Worm (Caenorhabditis elegans): ENCODE data around the gene C02B4.3.

The C02B4.3 gene

DNA sequence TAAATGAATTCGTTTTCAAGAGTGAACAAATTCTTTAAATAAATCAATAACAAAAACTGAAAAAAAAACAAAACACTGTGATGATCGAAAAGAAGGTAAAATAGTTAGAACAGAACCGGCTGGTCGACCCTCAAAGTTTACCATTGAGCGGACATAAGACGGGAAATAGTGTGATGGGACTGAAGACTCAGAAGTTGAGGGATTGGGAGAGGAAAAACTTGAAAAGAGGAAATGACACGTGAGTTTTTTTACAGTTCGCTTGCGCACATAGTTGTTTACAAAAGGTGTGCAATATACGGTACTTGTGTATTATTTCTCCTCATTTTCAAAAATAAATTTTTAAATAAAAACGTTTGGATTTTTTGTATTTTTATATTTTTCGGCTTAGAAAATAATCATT lies 16.7 kb downstream of the C02B4.3 start:
- TF ChIP-seq klf-2 (GFP tag; conservative IDR thresholded peaks at IDR 0.05) (no peak), ztf-23 (GFP tag; IDR thresholded peaks at IDR 0.05) (no peak), ref-1 (GFP tag; conservative IDR thresholded peaks at IDR 0.05) (no peak), flt-1 (GFP tag; IDR thresholded peaks at IDR 0.05) (no peak), tab-1 (GFP tag; IDR thresholded peaks at IDR 0.05) (no peak), T22C8.4 (GFP tag; IDR thresholded peaks at IDR 0.05) (no peak), ztf-29 (GFP tag; IDR thresholded peaks at IDR 0.05) (no peak), cog-1 (tag; optimal IDR thresholded peaks at IDR 0.05) (no peak), med-1 (GFP tag; optimal IDR thresholded peaks at IDR 0.05; ENCODE audit: insufficient read depth) (no peak)

DNA sequence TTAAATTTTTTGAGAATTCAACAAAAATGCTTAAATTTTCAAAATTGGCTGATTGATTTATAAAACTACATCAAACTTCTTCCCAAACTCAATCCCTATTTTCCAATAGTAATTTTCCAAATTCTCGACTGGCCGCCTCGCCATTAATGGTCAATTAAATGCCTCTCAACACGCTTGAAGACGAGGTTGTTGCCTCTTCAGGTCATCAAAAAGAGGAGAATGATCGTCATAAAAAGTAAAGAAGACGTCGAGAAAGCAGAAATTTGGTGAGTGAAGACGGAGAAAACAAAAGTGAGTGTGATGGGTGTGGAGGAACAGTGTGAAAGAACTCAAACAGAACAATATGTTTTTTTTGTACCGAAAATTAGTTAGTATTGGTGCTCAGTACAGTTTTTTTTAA lies 18.7 kb downstream of the C02B4.3 start:
- TF ChIP-seq ztf-23 (GFP tag; IDR thresholded peaks at IDR 0.05) (no peak), klf-2 (GFP tag; conservative IDR thresholded peaks at IDR 0.05) (no peak), ztf-29 (GFP tag; IDR thresholded peaks at IDR 0.05) (no peak), flt-1 (GFP tag; IDR thresholded peaks at IDR 0.05) (no peak), tab-1 (GFP tag; IDR thresholded peaks at IDR 0.05) (no peak), cog-1 (tag; optimal IDR thresholded peaks at IDR 0.05) (no peak)

DNA sequence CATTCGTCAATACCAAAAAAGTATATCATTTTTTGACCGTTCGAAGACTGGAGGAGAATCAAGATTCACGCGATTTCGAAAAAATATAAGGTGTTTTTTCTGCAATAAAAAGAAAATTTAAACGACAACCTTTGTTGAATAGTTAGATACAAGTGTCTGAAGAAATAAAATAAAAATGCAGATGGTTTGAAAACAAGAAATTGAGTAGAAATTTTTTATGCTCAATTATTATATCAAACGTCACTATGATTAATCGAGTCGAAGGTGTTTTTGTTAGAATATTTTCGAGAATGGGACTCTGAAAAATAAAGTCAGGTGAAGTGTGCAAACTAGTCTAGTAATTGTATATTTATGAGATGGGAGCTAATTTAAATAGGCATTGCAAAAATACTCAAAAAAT lies 19.2 kb downstream of the C02B4.3 start, which contains the start of gene R09A8.5:
R09A8.5 (minus strand) TSS at position 101 of the 400 bp plus-strand sequence.
- no peak for TF ChIP-seq ref-1 (GFP tag; conservative IDR thresholded peaks at IDR 0.05)
- TF ChIP-seq flt-1 (GFP tag; IDR thresholded peaks at IDR 0.05): no peak
- no peak for TF ChIP-seq T22C8.4 (GFP tag; IDR thresholded peaks at IDR 0.05)
- no peak for TF ChIP-seq tab-1 (GFP tag; IDR thresholded peaks at IDR 0.05)
- TF ChIP-seq cog-1 (tag; optimal IDR thresholded peaks at IDR 0.05): no peak
- TF ChIP-seq ztf-23 (GFP tag; IDR thresholded peaks at IDR 0.05): no peak
- TF ChIP-seq ztf-29 (GFP tag; IDR thresholded peaks at IDR 0.05): no peak
- no peak for TF ChIP-seq med-1 (GFP tag; optimal IDR thresholded peaks at IDR 0.05; ENCODE audit: insufficient read depth)
- TF ChIP-seq klf-2 (GFP tag; conservative IDR thresholded peaks at IDR 0.05): no peak

DNA sequence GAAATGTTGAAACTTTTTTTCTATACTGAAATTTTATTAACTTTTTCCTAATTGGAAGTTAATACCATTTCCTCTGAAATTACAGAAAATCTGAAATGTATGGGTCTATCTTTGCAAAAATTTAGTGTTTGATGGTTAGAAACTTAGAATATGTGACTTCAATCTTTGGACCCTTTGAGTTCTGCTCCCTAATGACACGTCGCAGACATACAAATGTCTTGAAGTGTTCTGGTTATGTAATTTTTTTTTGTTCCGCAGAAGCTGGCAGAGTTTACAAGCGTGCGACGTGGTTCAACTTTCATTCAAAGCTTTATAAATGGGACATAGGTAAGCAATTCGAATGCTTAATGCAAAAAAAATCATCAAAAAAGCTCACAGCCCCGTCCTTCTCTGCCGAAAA lies 21.7 kb downstream of the C02B4.3 start:
- TF ChIP-seq klf-2 (GFP tag; conservative IDR thresholded peaks at IDR 0.05): no peak

DNA sequence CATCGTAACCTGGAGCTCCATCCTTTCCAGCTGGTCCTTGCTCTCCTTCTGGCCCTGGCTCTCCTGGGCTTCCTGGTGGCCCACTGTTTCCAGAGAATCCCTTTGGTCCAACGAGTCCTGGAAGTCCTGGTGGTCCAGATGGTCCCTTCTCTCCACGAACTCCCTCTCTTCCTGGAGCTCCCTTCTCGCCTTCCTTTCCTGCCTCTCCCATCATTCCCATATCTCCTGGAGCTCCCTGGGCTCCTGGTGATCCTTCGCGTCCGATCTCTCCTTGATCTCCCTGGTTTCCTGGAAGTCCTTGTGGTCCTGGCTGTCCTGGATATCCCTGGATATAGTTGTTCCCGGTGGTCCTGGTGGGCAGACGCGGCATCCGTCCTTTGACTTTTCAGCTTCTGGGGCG lies 23.4 kb downstream of the C02B4.3 start:
- TF ChIP-seq flt-1 (GFP tag; IDR thresholded peaks at IDR 0.05): 0 out of 2 replicates have a peak, but pooled peaks have one; percentile 30
- no peak for TF ChIP-seq klf-2 (GFP tag; conservative IDR thresholded peaks at IDR 0.05)

DNA sequence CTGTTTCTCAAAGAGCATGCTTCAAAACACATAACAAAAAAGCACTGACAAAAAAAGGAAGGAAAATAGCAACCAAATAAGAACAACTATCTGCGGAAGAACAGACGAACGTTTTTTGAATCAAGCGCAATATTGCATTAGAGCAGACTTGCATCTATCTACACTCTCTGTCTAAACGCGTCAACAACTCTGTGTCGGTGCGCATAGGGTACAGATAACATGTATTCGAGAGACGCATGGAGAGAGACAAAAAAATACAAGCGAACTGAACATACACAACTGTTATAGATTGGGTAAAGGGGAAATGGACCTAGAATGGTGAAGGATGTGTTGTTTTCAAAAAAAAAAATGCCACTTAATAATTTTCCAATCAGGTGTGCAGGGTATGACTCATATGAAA lies 24.6 kb downstream of the C02B4.3 start:
- TF ChIP-seq flt-1 (GFP tag; IDR thresholded peaks at IDR 0.05) (no peak), T22C8.4 (GFP tag; IDR thresholded peaks at IDR 0.05) (no peak), ztf-23 (GFP tag; IDR thresholded peaks at IDR 0.05) (no peak), klf-2 (GFP tag; conservative IDR thresholded peaks at IDR 0.05) (no peak), med-1 (GFP tag; optimal IDR thresholded peaks at IDR 0.05; ENCODE audit: insufficient read depth) (no peak), ref-1 (GFP tag; conservative IDR thresholded peaks at IDR 0.05) (no peak), ztf-29 (GFP tag; IDR thresholded peaks at IDR 0.05) (no peak), cog-1 (tag; optimal IDR thresholded peaks at IDR 0.05) (no peak)

DNA sequence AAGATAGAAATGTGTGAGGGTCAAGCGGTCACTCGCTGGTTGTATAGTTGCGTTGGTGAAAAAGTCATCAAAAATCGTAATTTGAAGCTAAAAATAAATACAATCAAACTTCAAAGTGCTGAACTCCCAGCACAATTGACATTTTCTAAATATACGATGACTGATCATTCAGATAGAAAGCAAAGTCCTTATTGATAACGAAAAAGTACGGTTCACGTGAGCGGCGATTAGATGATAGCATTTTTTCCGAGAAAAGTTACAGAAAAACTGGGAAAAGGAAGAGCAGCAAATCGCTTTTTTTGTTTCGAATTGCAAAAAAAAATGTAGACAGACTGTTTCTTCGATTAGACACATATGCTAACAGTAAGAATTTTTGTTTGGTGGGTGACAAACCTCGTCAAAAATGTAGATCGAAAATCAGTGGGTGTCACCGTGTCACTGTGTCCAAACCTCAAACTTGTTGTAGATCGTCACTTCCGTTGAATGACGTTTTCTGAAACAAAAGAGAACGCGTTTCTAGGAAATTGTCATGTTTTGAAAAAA lies 25.7 kb downstream of the C02B4.3 start, which contains the start of gene ivns-1:
ivns-1 (minus strand) TSS at position 493 of the 543 bp plus-strand sequence.
- TF ChIP-seq ref-1 (GFP tag; conservative IDR thresholded peaks at IDR 0.05) (no peak), med-1 (GFP tag; optimal IDR thresholded peaks at IDR 0.05; ENCODE audit: insufficient read depth) (no peak), cog-1 (tag; optimal IDR thresholded peaks at IDR 0.05) (no peak), tab-1 (GFP tag; IDR thresholded peaks at IDR 0.05) (no peak), ztf-23 (GFP tag; IDR thresholded peaks at IDR 0.05) (no peak), klf-2 (GFP tag; conservative IDR thresholded peaks at IDR 0.05) (no peak), ztf-29 (GFP tag; IDR thresholded peaks at IDR 0.05) (no peak), flt-1 (GFP tag; IDR thresholded peaks at IDR 0.05) (no peak), T22C8.4 (GFP tag; IDR thresholded peaks at IDR 0.05) (no peak)

DNA sequence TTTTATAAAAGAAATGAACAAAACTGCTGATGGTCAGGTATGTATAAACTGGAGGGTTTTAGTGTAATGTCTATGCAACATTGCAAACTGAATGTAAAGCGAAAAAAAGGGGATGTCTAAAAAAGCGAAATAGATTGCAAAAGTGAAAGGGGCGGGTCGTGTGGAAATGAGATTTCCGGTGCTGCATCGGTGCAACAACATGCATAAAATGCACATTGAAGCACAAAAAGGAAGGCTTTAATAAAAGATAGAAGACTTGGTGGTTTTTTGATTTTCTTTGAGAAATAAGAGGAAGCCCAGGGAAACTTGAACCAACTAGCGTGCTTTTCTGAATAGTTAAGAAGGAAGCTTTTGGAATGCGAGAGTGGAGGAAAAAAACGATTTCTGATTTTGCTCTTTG lies 27.0 kb downstream of the C02B4.3 start:
- TF ChIP-seq ztf-29 (GFP tag; IDR thresholded peaks at IDR 0.05): no peak
- no peak for TF ChIP-seq cog-1 (tag; optimal IDR thresholded peaks at IDR 0.05)
- no peak for TF ChIP-seq klf-2 (GFP tag; conservative IDR thresholded peaks at IDR 0.05)
- no peak for TF ChIP-seq ref-1 (GFP tag; conservative IDR thresholded peaks at IDR 0.05)
- TF ChIP-seq T22C8.4 (GFP tag; IDR thresholded peaks at IDR 0.05): no peak
- TF ChIP-seq med-1 (GFP tag; optimal IDR thresholded peaks at IDR 0.05; ENCODE audit: insufficient read depth): no peak
- no peak for TF ChIP-seq ztf-23 (GFP tag; IDR thresholded peaks at IDR 0.05)
- no peak for TF ChIP-seq flt-1 (GFP tag; IDR thresholded peaks at IDR 0.05)
- no peak for TF ChIP-seq tab-1 (GFP tag; IDR thresholded peaks at IDR 0.05)

DNA sequence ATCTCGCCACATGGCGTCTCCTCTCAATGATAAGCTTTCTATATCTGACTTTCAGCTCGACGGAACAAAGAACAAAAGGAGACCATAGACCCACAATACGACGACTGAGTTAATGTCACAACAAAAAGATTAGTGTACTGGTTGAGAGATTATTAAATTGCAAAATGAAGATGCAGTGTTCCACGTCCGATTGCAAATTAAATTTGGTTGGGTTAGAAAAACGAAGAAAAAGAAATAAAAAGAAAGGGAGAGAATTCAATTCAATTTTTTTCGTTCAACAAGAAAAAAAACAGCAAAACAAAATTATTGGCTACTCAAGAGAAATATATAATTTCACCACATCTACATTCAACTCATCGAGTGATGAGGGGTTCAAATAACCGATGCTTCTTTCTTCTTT lies 28.2 kb downstream of the C02B4.3 start:
- TF ChIP-seq tab-1 (GFP tag; IDR thresholded peaks at IDR 0.05): no peak
- no peak for TF ChIP-seq ztf-29 (GFP tag; IDR thresholded peaks at IDR 0.05)
- TF ChIP-seq flt-1 (GFP tag; IDR thresholded peaks at IDR 0.05): no peak
- no peak for TF ChIP-seq ref-1 (GFP tag; conservative IDR thresholded peaks at IDR 0.05)
- TF ChIP-seq klf-2 (GFP tag; conservative IDR thresholded peaks at IDR 0.05): no peak
- TF ChIP-seq ztf-23 (GFP tag; IDR thresholded peaks at IDR 0.05): no peak
- TF ChIP-seq med-1 (GFP tag; optimal IDR thresholded peaks at IDR 0.05; ENCODE audit: insufficient read depth): no peak
- no peak for TF ChIP-seq T22C8.4 (GFP tag; IDR thresholded peaks at IDR 0.05)
- TF ChIP-seq cog-1 (tag; optimal IDR thresholded peaks at IDR 0.05): no peak

DNA sequence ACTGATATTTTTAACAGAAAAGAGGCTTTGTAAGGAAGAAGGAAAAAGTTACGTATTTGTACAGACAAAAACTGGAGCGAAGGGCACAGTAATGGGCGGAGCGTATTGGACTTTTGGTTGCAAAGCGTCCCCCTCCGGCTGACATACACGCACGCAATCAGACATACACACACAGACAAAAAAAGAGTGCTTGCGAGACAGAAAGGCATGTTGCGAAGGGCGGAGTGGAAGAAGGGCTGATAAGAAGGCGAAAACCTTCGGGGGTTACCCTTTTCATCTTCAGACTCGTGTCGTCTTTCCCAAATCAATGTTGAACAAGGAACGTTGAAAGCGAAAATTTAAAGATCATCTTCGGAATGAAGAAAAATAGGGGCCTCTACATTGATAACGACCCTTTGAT lies 29.1 kb downstream of the C02B4.3 start:
- TF ChIP-seq tab-1 (GFP tag; IDR thresholded peaks at IDR 0.05) (0 out of 2 replicates have a peak, but pooled peaks have one; percentile 10), ztf-23 (GFP tag; IDR thresholded peaks at IDR 0.05) (no peak)

DNA sequence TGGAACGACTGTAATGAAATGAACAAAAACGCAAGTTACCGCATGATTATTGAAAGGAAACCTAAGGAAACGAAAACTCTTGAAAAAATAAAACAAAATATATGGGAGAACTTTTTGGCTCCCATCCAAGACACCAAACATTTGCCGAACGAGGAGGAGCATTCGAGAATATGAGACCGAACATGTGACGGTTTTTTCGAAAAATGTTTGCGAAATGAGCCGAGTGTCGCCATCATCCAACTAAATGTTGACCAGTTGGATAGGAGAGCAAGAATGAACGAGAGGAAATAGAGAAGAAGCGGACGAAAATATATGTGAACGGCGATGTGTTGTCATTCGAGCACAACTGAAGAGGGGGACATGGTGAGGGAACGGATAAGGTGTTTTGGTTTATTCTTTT lies 29.6 kb downstream of the C02B4.3 start:
- no peak for TF ChIP-seq cog-1 (tag; optimal IDR thresholded peaks at IDR 0.05)
- TF ChIP-seq ztf-29 (GFP tag; IDR thresholded peaks at IDR 0.05): no peak
- TF ChIP-seq ref-1 (GFP tag; conservative IDR thresholded peaks at IDR 0.05): no peak
- no peak for TF ChIP-seq med-1 (GFP tag; optimal IDR thresholded peaks at IDR 0.05; ENCODE audit: insufficient read depth)
- no peak for TF ChIP-seq tab-1 (GFP tag; IDR thresholded peaks at IDR 0.05)
